Worm (Caenorhabditis elegans): Measurements from ENCODE around the gene arcp-1.

DNA sequence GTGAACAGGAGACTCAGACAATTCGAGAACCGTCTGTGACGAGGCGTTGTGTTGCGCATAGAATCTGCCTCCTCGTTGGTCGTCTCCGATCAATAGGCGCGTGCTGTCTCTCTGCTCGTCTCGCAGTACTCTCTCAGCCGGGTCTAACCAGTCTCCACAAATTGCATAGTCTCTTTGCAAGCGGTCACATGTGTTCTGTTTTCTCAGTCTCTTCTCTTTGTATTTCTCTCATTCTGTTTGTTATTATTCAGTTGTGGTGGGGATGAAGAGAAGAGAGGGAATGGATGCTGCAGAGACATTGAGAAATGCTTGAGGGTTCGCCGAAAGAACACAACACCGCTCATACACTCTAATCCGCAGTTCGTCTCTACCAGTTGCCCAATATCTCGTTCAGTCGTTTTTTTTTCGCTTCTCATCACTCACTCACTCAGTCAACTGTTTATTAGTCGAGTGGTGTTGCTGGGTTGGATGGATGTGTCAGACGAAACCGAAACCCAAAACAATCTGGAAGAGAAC, 42.2 kb upstream of the arcp-1 start:
- peak; percentile 100 for TF ChIP-seq lin-14 (GFP tag; optimal IDR thresholded peaks at IDR 0.05)
- TF ChIP-seq C34B4.2 (tag; optimal IDR thresholded peaks at IDR 0.05) = no peak
- peak; percentile 98 for TF ChIP-seq fkh-10 (GFP tag; optimal IDR thresholded peaks at IDR 0.05)
- peak; percentile 89 for TF ChIP-seq blmp-1 (tag; optimal IDR thresholded peaks at IDR 0.05)
- peak; percentile 77 for TF ChIP-seq lin-39 (tag; optimal IDR thresholded peaks at IDR 0.05)
- peak; percentile 61 for TF ChIP-seq nhr-28 (tag; optimal IDR thresholded peaks at IDR 0.05)
- no peak for TF ChIP-seq Y116A8C.19 (tag; optimal IDR thresholded peaks at IDR 0.05; ENCODE audit: borderline replicate concordance)
- TF ChIP-seq hlh-4 (tag; optimal IDR thresholded peaks at IDR 0.05) = no peak
- TF ChIP-seq fos-1 (tag; optimal IDR thresholded peaks at IDR 0.05) = peak; percentile 96
